Fruit fly (Drosophila melanogaster) whole organism, wandering third instar larva: ENCODE measurements around the gene Pcif1.

ENCODE experiments used
- CG32264 ChIP-seq: fragments of 200-800 bp; sonication (Bioruptor generic); optimal IDR thresholded peaks from 2 replicates; lab custom pipeline; 2016; ENCODE audit warnings: missing biosample characterization, missing genetic modification characterization
- CG9705 ChIP-seq: fragments of 200-800 bp; sonication (Bioruptor generic); optimal IDR thresholded peaks from 2 replicates; lab custom pipeline; 2018; ENCODE audit warnings: missing biosample characterization, mild to moderate bottlenecking, missing genetic modification characterization
- CrebA ChIP-seq: fragments of 200-800 bp; sonication (Bioruptor generic); optimal IDR thresholded peaks from 2 replicates; lab custom pipeline; 2016; ENCODE audit warnings: missing biosample characterization, mild to moderate bottlenecking, missing genetic modification characterization, borderline replicate concordance
- Dfd ChIP-seq: fragments of >200 bp; optimal IDR thresholded peaks from 2 replicates; lab custom pipeline; 2017; ENCODE audit warnings: missing biosample characterization, missing genetic modification characterization
- GATAd ChIP-seq: sonication (Bioruptor generic); optimal IDR thresholded peaks from 2 replicates; lab custom pipeline; 2016; ENCODE audit warnings: missing biosample characterization, missing genetic modification characterization
- HLH106 ChIP-seq: fragments of 200-800 bp; optimal IDR thresholded peaks from 3 replicates; lab custom pipeline; 2019; ENCODE audit warnings: missing biosample characterization, mild to moderate bottlenecking, missing genetic modification characterization, moderate library complexity
- Hr83 ChIP-seq: fragments of 200-300 bp; sonication (Bioruptor generic); optimal IDR thresholded peaks from 2 replicates; lab custom pipeline; 2016; ENCODE audit warnings: missing biosample characterization, mild to moderate bottlenecking, missing genetic modification characterization, moderate library complexity; ENCODE audit not compliant: poor library complexity, severe bottlenecking
- Jra ChIP-seq: sonication (Bioruptor generic); optimal IDR thresholded peaks from 2 replicates; lab custom pipeline; 2016; ENCODE audit warnings: missing biosample characterization, missing genetic modification characterization
- Mio ChIP-seq: sonication (Bioruptor generic); optimal IDR thresholded peaks from 2 replicates; lab custom pipeline; 2016; ENCODE audit warnings: missing biosample characterization, missing genetic modification characterization
- Myc ChIP-seq: fragments of >200 bp; optimal IDR thresholded peaks from 2 replicates; lab custom pipeline; 2017
- OdsH ChIP-seq: fragments of 200-800 bp; sonication (Bioruptor generic); optimal IDR thresholded peaks from 2 replicates; lab custom pipeline; 2016; ENCODE audit warnings: missing biosample characterization, mild to moderate bottlenecking, missing genetic modification characterization
- Rel ChIP-seq, 2 experiments: fragments of 200-800 bp; sonication (Bioruptor generic) in 1 of 2; optimal IDR thresholded peaks; 2 replicates in 1 of 2; 3 replicates in 1 of 2; lab custom pipeline; 2016 to 2019; ENCODE audit warnings: mild to moderate bottlenecking in 2 of 2, missing biosample characterization in 2 of 2, missing genetic modification characterization in 2 of 2, moderate library complexity in 1 of 2
- Sp1 ChIP-seq: fragments of 200-800 bp; sonication (Bioruptor generic); optimal IDR thresholded peaks from 3 replicates; lab custom pipeline; 2019; ENCODE audit warnings: missing biosample characterization, mild to moderate bottlenecking, missing genetic modification characterization, moderate library complexity
- Vsx2 ChIP-seq: fragments of 200-300, 225-300 bp; sonication (Bioruptor generic); optimal IDR thresholded peaks from 2 replicates; lab custom pipeline; 2018; ENCODE audit warnings: missing biosample characterization, missing genetic modification characterization; ENCODE audit not compliant: partially characterized antibody
- brk ChIP-seq: fragments of 200-800 bp; sonication (Bioruptor generic); optimal IDR thresholded peaks from 2 replicates; lab custom pipeline; 2016; ENCODE audit warnings: missing biosample characterization, mild to moderate bottlenecking, missing genetic modification characterization
- dl ChIP-seq, 2 experiments: fragments of 175-275, 200-275 bp in 1 of 2; fragments of 200-275 bp in 1 of 2; sonication (Bioruptor generic); optimal IDR thresholded peaks; lab custom pipeline; 2018; ENCODE audit warnings: mild to moderate bottlenecking in 2 of 2, missing biosample characterization in 2 of 2, missing genetic modification characterization in 2 of 2, moderate library complexity in 2 of 2; ENCODE audit not compliant: partially characterized antibody in 2 of 2, insufficient read depth in 1 of 2
- dmrt93B ChIP-seq: fragments of 200-800 bp; sonication (Bioruptor generic); optimal IDR thresholded peaks from 2 replicates; lab custom pipeline; 2018; ENCODE audit warnings: missing biosample characterization, mild to moderate bottlenecking, missing genetic modification characterization
- dsf ChIP-seq: sonication (Bioruptor generic); optimal IDR thresholded peaks from 2 replicates; lab custom pipeline; 2016; ENCODE audit warnings: missing biosample characterization, missing genetic modification characterization, borderline replicate concordance
- ey ChIP-seq: fragments of 200-800 bp; sonication (Bioruptor generic); optimal IDR thresholded peaks from 2 replicates; lab custom pipeline; 2016; ENCODE audit warnings: missing biosample characterization, missing genetic modification characterization
- foxo ChIP-seq, 2 experiments: fragments of 200-800 bp; sonication (Bioruptor generic); optimal IDR thresholded peaks; 2 replicates in 1 of 2; 3 replicates in 1 of 2; lab custom pipeline; 2016 to 2017; ENCODE audit warnings: missing biosample characterization in 2 of 2, missing genetic modification characterization in 2 of 2
- fru ChIP-seq: fragments of 200-800 bp; sonication (Bioruptor generic); optimal IDR thresholded peaks from 3 replicates; lab custom pipeline; 2016; ENCODE audit warnings: missing biosample characterization, mild to moderate bottlenecking, missing genetic modification characterization
- h ChIP-seq: fragments of 200-800 bp; sonication (Bioruptor generic); optimal IDR thresholded peaks from 3 replicates; lab custom pipeline; 2016; ENCODE audit warnings: missing biosample characterization, mild to moderate bottlenecking, missing genetic modification characterization
- jim ChIP-seq: fragments of 175-275, 200-325 bp; sonication (Bioruptor generic); optimal IDR thresholded peaks from 2 replicates; lab custom pipeline; 2016; ENCODE audit warnings: missing biosample characterization, mild to moderate bottlenecking, missing genetic modification characterization
- lola ChIP-seq: fragments of >200 bp; optimal IDR thresholded peaks from 2 replicates; lab custom pipeline; 2017; ENCODE audit warnings: missing biosample characterization, missing genetic modification characterization
- pan ChIP-seq: fragments of >200 bp; optimal IDR thresholded peaks from 2 replicates; lab custom pipeline; 2017
- psq ChIP-seq: fragments of 200-800 bp; sonication (Bioruptor generic); optimal IDR thresholded peaks from 3 replicates; lab custom pipeline; 2017; ENCODE audit warnings: missing biosample characterization, mild to moderate bottlenecking, missing genetic modification characterization, moderate library complexity
- rgr ChIP-seq: fragments of 200-800 bp; sonication (Bioruptor generic); optimal IDR thresholded peaks from 3 replicates; lab custom pipeline; 2016; ENCODE audit warnings: missing biosample characterization, mild to moderate bottlenecking, missing genetic modification characterization
- sage ChIP-seq: fragments of 200-800 bp; sonication (Bioruptor generic); optimal IDR thresholded peaks from 2 replicates; lab custom pipeline; 2016; ENCODE audit warnings: missing biosample characterization, mild to moderate bottlenecking, missing genetic modification characterization
- tai ChIP-seq: sonication (Bioruptor generic); optimal IDR thresholded peaks from 2 replicates; lab custom pipeline; 2016; ENCODE audit warnings: missing biosample characterization, missing genetic modification characterization
- usp ChIP-seq: fragments of >200 bp; optimal IDR thresholded peaks from 2 replicates; lab custom pipeline; 2017; ENCODE audit warnings: missing biosample characterization, missing genetic modification characterization
- woc ChIP-seq: sonication (Bioruptor generic); optimal IDR thresholded peaks from 2 replicates; lab custom pipeline; 2016; ENCODE audit warnings: missing biosample characterization, mild to moderate bottlenecking, missing genetic modification characterization

Pcif1 gene

dm6 chr3L:20767227-20767626, 18.8 kb downstream of the Pcif1 start:
- TF ChIP-seq CG9705 (no peak), dsf (no peak), tai (no peak), rgr (GFP tag; lab: Kevin White, UChicago) (no peak), h (GFP tag; lab: Kevin White, UChicago) (no peak), HLH106 (no peak), woc (no peak), usp (GFP tag; lab: Kevin White, UChicago) (no peak), pan (no peak), Hr83 (GFP tag; lab: Kevin White, UChicago) (no peak), jim (GFP tag; lab: Kevin White, UChicago) (no peak), Jra (GFP tag; lab: Kevin White, UChicago) (no peak), psq (no peak)

dm6 chr3L:20761482-20761881, 24.5 kb downstream of the Pcif1 start:
- TF ChIP-seq dl (GFP tag; optimal IDR thresholded peaks at IDR 0.05; lab: Kevin White, UChicago; ENCODE audit: insufficient read depth in 1 of 2, partially characterized antibody in 2 of 2) (no peak), rgr (GFP tag; lab: Kevin White, UChicago) (no peak), usp (GFP tag; lab: Kevin White, UChicago) (no peak), Myc (lab: Kevin White, UChicago) (no peak), Vsx2 (no peak), sage (GFP tag; lab: Kevin White, UChicago) (no peak), GATAd (GFP tag; lab: Kevin White, UChicago) (no peak), foxo (GFP tag; optimal IDR thresholded peaks at IDR 0.05; lab: Kevin White, UChicago) (no peak), ey (GFP tag; lab: Kevin White, UChicago) (no peak), CrebA (GFP tag; lab: Kevin White, UChicago) (no peak), OdsH (GFP tag; lab: Kevin White, UChicago) (no peak), psq (no peak), dmrt93B (GFP tag; lab: Kevin White, UChicago) (no peak), Hr83 (GFP tag; lab: Kevin White, UChicago) (no peak), Dfd (GFP tag; lab: Kevin White, UChicago) (no peak), dsf (no peak), HLH106 (no peak), jim (GFP tag; lab: Kevin White, UChicago) (no peak)

dm6 chr3L:20758583-20758982, 27.4 kb downstream of the Pcif1 start, which contains the start of gene CG43251:
Gene CG43251 (plus strand): TSS chr3L:20758883.
- TF ChIP-seq tai: no peak
- no peak for TF ChIP-seq ey (GFP tag; lab: Kevin White, UChicago)
- TF ChIP-seq rgr (GFP tag; lab: Kevin White, UChicago): no peak
- no peak for TF ChIP-seq woc
- no peak for TF ChIP-seq Jra (GFP tag; lab: Kevin White, UChicago)
- no peak for TF ChIP-seq pan
- TF ChIP-seq Vsx2: no peak
- TF ChIP-seq foxo (GFP tag; optimal IDR thresholded peaks at IDR 0.05; lab: Kevin White, UChicago): no peak
- TF ChIP-seq sage (GFP tag; lab: Kevin White, UChicago): no peak

dm6 chr3L:20755585-20755984, 30.4 kb downstream of the Pcif1 start, which contains the start of gene CG33912:
Gene CG33912 (minus strand): TSS chr3L:20755685.
- TF ChIP-seq Mio (no peak), dl (GFP tag; optimal IDR thresholded peaks at IDR 0.05; lab: Kevin White, UChicago; ENCODE audit: insufficient read depth in 1 of 2, partially characterized antibody in 2 of 2) (no peak), Hr83 (GFP tag; lab: Kevin White, UChicago) (no peak), Rel (GFP tag; optimal IDR thresholded peaks at IDR 0.05; lab: Kevin White, UChicago) (no peak), Rel (tag; optimal IDR thresholded peaks at IDR 0.05; lab: Kevin White, UChicago) (no peak), fru (GFP tag; lab: Kevin White, UChicago) (no peak), woc (no peak), Dfd (GFP tag; lab: Kevin White, UChicago) (no peak), Sp1 (no peak), CrebA (GFP tag; lab: Kevin White, UChicago) (no peak), dsf (no peak), CG32264 (GFP tag; lab: Kevin White, UChicago) (no peak), jim (GFP tag; lab: Kevin White, UChicago) (no peak), brk (GFP tag; lab: Kevin White, UChicago) (no peak), lola (GFP tag; lab: Kevin White, UChicago) (no peak)
